Fruit fly (Drosophila melanogaster): Measurements from ENCODE around the gene CG15020.

DNA sequence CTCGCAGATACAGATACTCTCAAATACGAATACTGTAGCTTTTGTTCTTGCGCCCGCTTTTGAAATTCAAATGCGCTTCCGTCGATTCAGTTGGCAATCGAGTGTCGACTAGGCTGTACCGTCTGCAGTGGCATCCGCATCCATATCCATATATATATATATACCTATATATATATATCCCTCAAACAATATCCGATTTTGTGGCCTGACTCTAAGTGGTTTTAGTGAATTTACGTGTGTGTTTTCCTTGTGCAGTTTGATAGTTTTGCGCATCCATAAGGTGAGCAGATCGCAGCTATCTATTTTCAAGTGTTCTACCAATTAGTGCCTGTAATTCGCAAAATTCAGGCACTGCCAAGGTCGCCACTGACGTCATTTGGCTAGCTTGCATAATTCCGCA is 6.9 kb upstream of the CG15020 start:
- TF ChIP-seq EcR (GFP tag; optimal IDR thresholded peaks at IDR 0.05) (no peak), pan (optimal IDR thresholded peaks at IDR 0.05) (no peak), CG8478 (optimal IDR thresholded peaks at IDR 0.05) (no peak), psq (optimal IDR thresholded peaks at IDR 0.05) (no peak)
